Fruit fly (Drosophila melanogaster) whole organism, adult: ENCODE measurements around the gene CG14022.

Experiments
- CG11617 ChIP-seq: fragments of 200-800 bp; sonication (Bioruptor generic); optimal IDR thresholded peaks from 2 replicates; lab custom pipeline; 2017; ENCODE audit warnings: mild to moderate bottlenecking, missing biosample characterization, missing genetic modification reagents, missing genetic modification characterization
- CG12768 ChIP-seq: fragments of 200-800 bp; sonication (Bioruptor generic); optimal IDR thresholded peaks from 2 replicates; lab custom pipeline; 2017; ENCODE audit warnings: missing biosample characterization, missing genetic modification characterization, mild to moderate bottlenecking, moderate library complexity, missing genetic modification reagents
- CG14711 ChIP-seq: fragments of 200-800 bp; sonication (Bioruptor generic); optimal IDR thresholded peaks from 2 replicates; lab custom pipeline; 2018; ENCODE audit warnings: missing biosample characterization, mild to moderate bottlenecking, missing genetic modification characterization, moderate library complexity
- CG1620 ChIP-seq: fragments of 200-800 bp; sonication (Bioruptor generic); optimal IDR thresholded peaks from 2 replicates; lab custom pipeline; 2016; ENCODE audit warnings: missing biosample characterization, missing genetic modification characterization
- CG33017 ChIP-seq: fragments of 200-800 bp; sonication (Bioruptor generic); optimal IDR thresholded peaks from 2 replicates; lab custom pipeline; 2018; ENCODE audit warnings: missing biosample characterization, mild to moderate bottlenecking, missing genetic modification characterization, moderate library complexity
- CG5204 ChIP-seq: fragments of 200-800 bp; sonication (Bioruptor generic); optimal IDR thresholded peaks from 2 replicates; lab custom pipeline; 2016; ENCODE audit warnings: missing biosample characterization, missing genetic modification characterization
- CG7045 ChIP-seq: fragments of 200-800 bp; sonication (Bioruptor generic); optimal IDR thresholded peaks from 2 replicates; lab custom pipeline; 2017; ENCODE audit warnings: missing biosample characterization, mild to moderate bottlenecking, missing genetic modification characterization
- CG7101 ChIP-seq: fragments of 200-800 bp; sonication (Bioruptor generic); optimal IDR thresholded peaks from 2 replicates; lab custom pipeline; 2018; ENCODE audit warnings: missing biosample characterization, mild to moderate bottlenecking, missing genetic modification characterization, moderate library complexity
- Clk ChIP-seq: fragments of 200-800 bp; sonication (Bioruptor generic); optimal IDR thresholded peaks from 2 replicates; lab custom pipeline; 2017; ENCODE audit warnings: missing biosample characterization, missing genetic modification characterization
- Crg-1 ChIP-seq: fragments of 200-800 bp; sonication (Bioruptor generic); optimal IDR thresholded peaks from 2 replicates; lab custom pipeline; 2016; ENCODE audit warnings: missing biosample characterization, missing genetic modification characterization
- Hr96 ChIP-seq: fragments of 200-800 bp; sonication (Bioruptor generic); optimal IDR thresholded peaks from 2 replicates; lab custom pipeline; 2016; ENCODE audit warnings: missing biosample characterization, missing genetic modification characterization
- Mnt ChIP-seq: fragments of 200-800 bp; sonication (Bioruptor generic); optimal IDR thresholded peaks from 2 replicates; lab custom pipeline; 2016; ENCODE audit warnings: missing biosample characterization, mild to moderate bottlenecking, missing genetic modification characterization
- bab1 ChIP-seq: fragments of 200-800 bp; sonication (Bioruptor generic); optimal IDR thresholded peaks from 3 replicates; lab custom pipeline; 2019; ENCODE audit warnings: missing biosample characterization, mild to moderate bottlenecking, missing genetic modification characterization, moderate library complexity
- cic ChIP-seq: fragments of 200-800 bp; sonication (Bioruptor generic); optimal IDR thresholded peaks from 2 replicates; lab custom pipeline; 2017; ENCODE audit warnings: missing biosample characterization, mild to moderate bottlenecking, missing genetic modification characterization, moderate library complexity
- cnc ChIP-seq, 2 experiments: fragments of >200 bp; optimal IDR thresholded peaks; 2 replicates each; lab custom pipeline; 2017
- kay ChIP-seq: fragments of 200-800 bp; sonication (Bioruptor generic); peaks from one replicate; lab custom pipeline; 2016; ENCODE audit warnings: missing biosample characterization, missing genetic modification characterization, borderline replicate concordance
- ovo ChIP-seq: fragments of 200-800 bp; sonication (Bioruptor generic); optimal IDR thresholded peaks from 2 replicates; lab custom pipeline; 2016; ENCODE audit warnings: missing biosample characterization, missing genetic modification characterization
- pad ChIP-seq: fragments of 200-800 bp; sonication (Bioruptor generic); optimal IDR thresholded peaks from 3 replicates; lab custom pipeline; 2017; ENCODE audit warnings: missing biosample characterization, missing genetic modification characterization, mild to moderate bottlenecking, moderate library complexity, missing genetic modification reagents
- tj ChIP-seq: fragments of 200-800 bp; sonication (Bioruptor generic); optimal IDR thresholded peaks from 3 replicates; lab custom pipeline; 2017; ENCODE audit warnings: missing biosample characterization, mild to moderate bottlenecking, missing genetic modification characterization, moderate library complexity
- toe ChIP-seq: fragments of 200-800 bp; sonication (Bioruptor generic); optimal IDR thresholded peaks from 2 replicates; lab custom pipeline; 2016; ENCODE audit warnings: missing biosample characterization, missing genetic modification characterization

CG14022 gene

DNA sequence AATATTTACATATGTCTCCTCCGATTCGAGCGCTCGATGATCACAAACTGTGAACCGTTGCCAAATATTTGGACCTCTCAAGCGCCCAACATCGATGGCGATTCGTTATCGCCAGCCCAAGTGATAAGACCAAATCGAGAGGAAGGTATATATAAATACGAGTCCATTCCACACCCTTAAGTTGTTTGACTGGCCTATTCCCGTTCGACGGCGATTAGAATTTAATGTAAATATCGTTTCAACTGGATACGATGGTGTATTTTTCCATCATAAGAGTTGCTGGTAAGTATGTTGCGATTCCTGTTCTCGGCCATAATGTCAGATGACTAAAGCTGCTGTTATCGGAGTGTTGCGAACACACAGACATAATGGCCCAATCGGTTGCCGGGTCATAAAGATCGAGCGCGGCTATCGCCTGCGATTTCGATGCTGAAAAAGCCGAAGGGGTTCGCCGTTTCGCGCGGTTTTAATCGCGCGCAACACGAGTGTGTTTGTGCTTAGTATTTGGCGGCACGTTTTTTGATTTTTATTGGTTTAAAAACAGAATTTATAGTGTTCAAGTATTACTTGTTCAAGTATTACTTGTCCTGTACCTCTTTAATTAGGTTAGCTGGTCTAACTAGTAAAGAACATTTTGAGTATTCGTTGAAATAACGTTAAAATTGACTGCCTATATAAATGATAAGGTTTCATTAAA is 9.5 kb upstream of the CG14022 start, which contains the start of gene fusl:
Gene fusl (minus strand): TSS at position 50 of the 697 bp plus-strand sequence.
- no peak for TF ChIP-seq bab1 (GFP tag; lab: Kevin White, UChicago)
- TF ChIP-seq CG12768 (GFP tag; lab: Kevin White, UChicago), result no peak
- no peak for TF ChIP-seq CG33017 (tag; lab: Kevin White, UChicago)
- no peak for TF ChIP-seq CG7101 (tag; lab: Kevin White, UChicago)
- no peak for TF ChIP-seq toe
- TF ChIP-seq CG7045, result no peak
- no peak for TF ChIP-seq ovo (GFP tag; lab: Kevin White, UChicago)
- no peak for TF ChIP-seq cic (GFP tag; lab: Kevin White, UChicago)
- TF ChIP-seq tj (GFP tag; lab: Kevin White, UChicago), result no peak
- no peak for TF ChIP-seq Crg-1 (GFP tag; lab: Kevin White, UChicago)
- no peak for TF ChIP-seq CG1620
- no peak for TF ChIP-seq CG5204 (GFP tag; lab: Kevin White, UChicago)
- TF ChIP-seq Mnt (GFP tag; lab: Kevin White, UChicago), result no peak

- TF ChIP-seq cic (GFP tag; lab: Kevin White, UChicago) (no peak), tj (GFP tag; lab: Kevin White, UChicago) (no peak)
Observed at dm6 chr2L:5337159-5337558, 8.5 kb upstream of the CG14022 start.

DNA sequence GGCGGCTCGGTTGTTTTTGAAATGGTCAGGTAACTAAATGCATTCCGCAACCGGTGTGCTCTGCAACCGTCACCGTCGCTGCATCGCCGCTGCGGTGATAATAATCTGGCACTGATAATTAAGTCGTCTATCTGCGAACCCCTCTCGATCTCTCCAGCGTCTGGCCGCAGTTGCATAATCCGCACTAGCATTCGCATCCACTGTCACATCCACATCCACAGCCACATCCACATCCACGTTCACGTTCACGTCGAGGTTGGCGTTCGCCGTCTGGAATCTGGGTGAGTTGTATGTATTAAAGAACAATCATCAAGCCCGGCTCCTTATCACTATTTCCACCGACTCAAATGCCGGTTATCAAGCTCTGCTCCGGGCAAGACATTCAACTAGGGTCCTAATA is 3.9 kb upstream of the CG14022 start:
- TF ChIP-seq Hr96 (GFP tag; lab: Kevin White, UChicago) (no peak), CG14711 (tag; lab: Kevin White, UChicago) (no peak), cic (GFP tag; lab: Kevin White, UChicago) (peak; percentile 68), CG33017 (tag; lab: Kevin White, UChicago) (no peak)

- no peak for TF ChIP-seq tj (GFP tag; lab: Kevin White, UChicago)
- TF ChIP-seq Mnt (GFP tag; lab: Kevin White, UChicago), result no peak
- TF ChIP-seq Clk (GFP tag; lab: Kevin White, UChicago), result no peak
- TF ChIP-seq pad (GFP tag; lab: Kevin White, UChicago), result no peak
- no peak for TF ChIP-seq CG7045
- TF ChIP-seq CG7101 (tag; lab: Kevin White, UChicago), result no peak
- TF ChIP-seq Crg-1 (GFP tag; lab: Kevin White, UChicago), result no peak
- no peak for TF ChIP-seq CG11617 (GFP tag; lab: Kevin White, UChicago)
- TF ChIP-seq CG1620, result no peak
Observed at dm6 chr2L:5329557-5329956, 878 bp upstream of the CG14022 start, which contains the start of gene TotM. TotM (plus strand) TSS chr2L:5329857.

DNA sequence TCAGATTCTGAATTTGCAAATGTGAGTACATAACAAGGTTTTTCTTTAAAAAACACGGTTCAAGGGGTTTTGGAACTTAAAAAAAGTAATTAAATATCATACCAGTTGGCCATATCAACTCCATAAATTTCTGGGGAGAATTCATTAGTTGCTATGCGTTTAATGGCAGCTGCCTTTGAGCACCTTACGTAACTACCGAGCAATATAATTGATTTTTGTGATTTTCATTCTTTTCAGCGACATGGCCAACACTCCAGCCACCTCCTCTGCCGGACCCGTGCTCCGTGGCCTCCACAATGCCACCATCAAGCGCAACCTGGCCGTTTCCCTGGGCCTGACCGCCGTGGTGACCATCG is 1.4 kb downstream of the CG14022 start:
- TF ChIP-seq CG7045 (no peak), CG14711 (tag; lab: Kevin White, UChicago) (no peak), CG7101 (tag; lab: Kevin White, UChicago) (no peak), pad (GFP tag; lab: Kevin White, UChicago) (no peak), CG33017 (tag; lab: Kevin White, UChicago) (no peak), toe (no peak), CG11617 (GFP tag; lab: Kevin White, UChicago) (no peak), Crg-1 (GFP tag; lab: Kevin White, UChicago) (no peak), CG1620 (no peak), Hr96 (GFP tag; lab: Kevin White, UChicago) (no peak), kay (GFP tag; lab: Kevin White, UChicago) (no peak)

DNA sequence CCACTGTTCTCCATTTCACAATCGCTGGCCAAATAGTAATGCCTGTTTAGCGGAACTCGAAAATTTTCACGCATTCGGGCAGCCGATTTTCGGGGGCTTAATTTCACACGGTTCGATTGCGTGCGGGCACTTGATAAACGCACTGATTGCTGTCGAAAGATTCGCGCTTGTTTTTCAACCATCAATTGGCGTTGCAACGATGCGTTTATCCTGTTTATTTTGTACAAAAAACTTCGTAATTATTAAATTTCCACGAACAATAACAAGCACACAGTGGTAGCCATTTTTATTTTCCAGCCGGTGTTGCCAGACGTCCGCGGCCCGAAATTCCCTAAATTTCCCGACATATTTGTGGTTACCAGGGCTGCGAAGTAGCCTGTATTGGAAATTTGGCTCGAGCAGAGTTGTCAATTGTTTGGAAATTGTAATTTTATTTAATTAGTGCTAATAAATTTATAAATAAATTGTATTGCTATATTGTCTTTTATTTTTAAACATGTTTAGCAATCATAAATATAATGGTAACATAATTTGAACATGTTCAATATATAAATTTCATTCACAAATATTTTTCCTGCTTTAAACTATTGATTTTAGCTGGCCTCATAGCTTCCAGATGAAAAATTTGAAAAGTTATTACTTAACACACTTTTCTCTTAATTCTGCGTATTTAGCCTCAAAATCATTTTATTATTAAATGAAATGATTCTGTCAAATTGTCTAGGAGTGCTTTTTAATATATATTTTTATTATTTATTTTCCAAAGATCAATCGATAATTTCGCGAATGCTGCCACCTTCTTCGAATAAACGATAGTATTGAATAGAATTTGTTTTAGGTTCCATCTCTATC is 2.0 kb downstream of the CG14022 start, which contains the start of the genes Ncoa6 and cype:
Gene Ncoa6 (minus strand): TSS at position 270 of the 852 bp plus-strand sequence.
Gene cype (plus strand): TSS at position 814 of the 852 bp plus-strand sequence.
- TF ChIP-seq CG14711 (tag; lab: Kevin White, UChicago) (peak; percentile 91), CG33017 (tag; lab: Kevin White, UChicago) (peak; percentile 56), tj (GFP tag; lab: Kevin White, UChicago) (peak; percentile 37), ovo (GFP tag; lab: Kevin White, UChicago) (peak; percentile 63), Clk (GFP tag; lab: Kevin White, UChicago) (no peak), Crg-1 (GFP tag; lab: Kevin White, UChicago) (no peak), CG5204 (GFP tag; lab: Kevin White, UChicago) (no peak), cic (GFP tag; lab: Kevin White, UChicago) (peak; percentile 14), cnc (optimal IDR thresholded peaks at IDR 0.05; lab: Kevin White, UChicago) (no peak), CG7101 (tag; lab: Kevin White, UChicago) (peak; percentile 80), Hr96 (GFP tag; lab: Kevin White, UChicago) (peak; percentile 33), toe (peak; percentile 76), pad (GFP tag; lab: Kevin White, UChicago) (peak; percentile 25), bab1 (GFP tag; lab: Kevin White, UChicago) (peak; percentile 4), CG12768 (GFP tag; lab: Kevin White, UChicago) (peak; percentile 1), CG7045 (peak; percentile 56), CG11617 (GFP tag; lab: Kevin White, UChicago) (peak; percentile 74), CG1620 (peak; percentile 40), Mnt (GFP tag; lab: Kevin White, UChicago) (peak; percentile 29), kay (GFP tag; lab: Kevin White, UChicago) (no peak)
